Worm (Caenorhabditis elegans): ENCODE data around the gene fbxa-221.
A peak's percentile ranks its signal among the peaks of the same experiment; 100 is the strongest.

ce11 chrX:84602-85001 is 29.9 kb upstream of the fbxa-221 start:
- TF ChIP-seq klf-2 (GFP tag; conservative IDR thresholded peaks at IDR 0.05) (no peak), flt-1 (GFP tag; IDR thresholded peaks at IDR 0.05) (no peak), ref-1 (GFP tag; conservative IDR thresholded peaks at IDR 0.05) (no peak), ztf-29 (GFP tag; IDR thresholded peaks at IDR 0.05) (no peak), med-1 (GFP tag; optimal IDR thresholded peaks at IDR 0.05; ENCODE audit: insufficient read depth) (no peak), tab-1 (GFP tag; IDR thresholded peaks at IDR 0.05) (no peak), ztf-23 (GFP tag; IDR thresholded peaks at IDR 0.05) (no peak), T22C8.4 (GFP tag; IDR thresholded peaks at IDR 0.05) (peak; percentile 52; the same call in 1 of the 2 replicates), cog-1 (tag; optimal IDR thresholded peaks at IDR 0.05) (no peak)
